Fruit fly (Drosophila melanogaster) whole organism, prepupa: Measurements from ENCODE around the gene CG34456.

Experiments used
- Blimp-1 ChIP-seq: fragments of 200-800 bp; sonication (Bioruptor generic); optimal IDR thresholded peaks from 3 replicates; lab custom pipeline; 2017; ENCODE audit warnings: missing biosample characterization, missing genetic modification characterization, mild to moderate bottlenecking, moderate library complexity, missing genetic modification reagents
- CG10669 ChIP-seq: fragments of 200-800 bp; sonication (Bioruptor generic); optimal IDR thresholded peaks from 3 replicates; lab custom pipeline; 2018; ENCODE audit warnings: missing biosample characterization, mild to moderate bottlenecking, missing genetic modification characterization, moderate library complexity
- CG11902 ChIP-seq: fragments of 200-800 bp; sonication (Bioruptor generic); optimal IDR thresholded peaks from 3 replicates; lab custom pipeline; 2016; ENCODE audit warnings: missing biosample characterization, missing genetic modification characterization
- CG15336 ChIP-seq: fragments of 200-800 bp; sonication (Bioruptor generic); IDR thresholded peaks from 2 replicates; pipeline ENCODE4 v1.3.6; 2022; ENCODE audit warnings: missing biosample characterization, missing genetic modification characterization
- CG1621 ChIP-seq: fragments of 200-800 bp; sonication (Bioruptor generic); optimal IDR thresholded peaks from 3 replicates; lab custom pipeline; 2018; ENCODE audit warnings: missing biosample characterization, mild to moderate bottlenecking, missing genetic modification characterization
- CG16779 ChIP-seq: fragments of 200-800 bp; sonication (Bioruptor generic); optimal IDR thresholded peaks from 3 replicates; lab custom pipeline; 2017; ENCODE audit warnings: missing biosample characterization, mild to moderate bottlenecking, missing genetic modification characterization
- CG3919 ChIP-seq: fragments of 200-800 bp; sonication (Bioruptor generic); optimal IDR thresholded peaks from 3 replicates; lab custom pipeline; 2016; ENCODE audit warnings: missing biosample characterization, missing genetic modification characterization
- CG6163 ChIP-seq: fragments of 200-800 bp; sonication (Bioruptor generic); IDR thresholded peaks from 3 replicates; pipeline ENCODE4 v1.3.6; 2022; ENCODE audit warnings: missing biosample characterization, missing genetic modification characterization
- CG6276 ChIP-seq: fragments of 200-800 bp; sonication (Bioruptor generic); optimal IDR thresholded peaks from 2 replicates; lab custom pipeline; 2017; ENCODE audit warnings: missing biosample characterization, mild to moderate bottlenecking, missing genetic modification characterization
- CG6792 ChIP-seq: fragments of 200-800 bp; sonication (Bioruptor generic); optimal IDR thresholded peaks from 3 replicates; lab custom pipeline; 2016; ENCODE audit warnings: missing biosample characterization, missing genetic modification characterization
- CG6808 ChIP-seq: fragments of 200-800 bp; sonication (Bioruptor generic); optimal IDR thresholded peaks from 3 replicates; lab custom pipeline; 2017; ENCODE audit warnings: missing biosample characterization, missing genetic modification characterization, mild to moderate bottlenecking, moderate library complexity, missing genetic modification reagents
- CG6854 ChIP-seq: fragments of 200-800 bp; sonication (Bioruptor generic); optimal IDR thresholded peaks from 2 replicates; lab custom pipeline; 2017; ENCODE audit warnings: missing biosample characterization, mild to moderate bottlenecking, missing genetic modification characterization
- CG7368 ChIP-seq: fragments of 200-800 bp; sonication (Bioruptor generic); optimal IDR thresholded peaks from 3 replicates; lab custom pipeline; 2016; ENCODE audit warnings: missing biosample characterization, missing genetic modification characterization
- CG8119 ChIP-seq: fragments of 200-800 bp; sonication (Bioruptor generic); IDR thresholded peaks from 3 replicates; pipeline ENCODE4 v1.3.6; 2022; ENCODE audit warnings: missing biosample characterization, missing genetic modification characterization
- CG8319 ChIP-seq: fragments of 200-800 bp; sonication (Bioruptor generic); optimal IDR thresholded peaks from 3 replicates; lab custom pipeline; 2016; ENCODE audit warnings: missing biosample characterization, missing genetic modification characterization
- CG9139 ChIP-seq: fragments of 200-800 bp; sonication (Bioruptor generic); optimal IDR thresholded peaks from 3 replicates; lab custom pipeline; 2017; ENCODE audit warnings: missing biosample characterization, mild to moderate bottlenecking, missing genetic modification characterization
- Eip78C ChIP-seq: fragments of 200-800 bp; sonication (Bioruptor generic); peaks from one replicate; lab custom pipeline; 2016; ENCODE audit warnings: missing biosample characterization, missing genetic modification characterization
- Eip93F ChIP-seq: fragments of 200-800 bp; sonication (Bioruptor generic); optimal IDR thresholded peaks from 2 replicates; lab custom pipeline; 2016; ENCODE audit warnings: missing biosample characterization, mild to moderate bottlenecking, missing genetic modification characterization
- Ets21C ChIP-seq: fragments of 200-800 bp; sonication (Bioruptor generic); optimal IDR thresholded peaks from 3 replicates; lab custom pipeline; 2016; ENCODE audit warnings: missing biosample characterization, missing genetic modification characterization
- Ets96B ChIP-seq: fragments of 200-800 bp; optimal IDR thresholded peaks from 2 replicates; lab custom pipeline; 2019; ENCODE audit warnings: missing biosample characterization, mild to moderate bottlenecking, missing genetic modification characterization, moderate library complexity
- Gug ChIP-seq: fragments of 200-800 bp; sonication (Bioruptor generic); IDR thresholded peaks from 2 replicates; pipeline ENCODE4 v1.3.6; 2022; ENCODE audit warnings: missing biosample characterization, missing genetic modification characterization
- Hr38 ChIP-seq: sonication (Bioruptor generic); optimal IDR thresholded peaks from 2 replicates; lab custom pipeline; 2016; ENCODE audit warnings: missing biosample characterization, missing genetic modification characterization
- Hr39 ChIP-seq: fragments of 200-800 bp; sonication (Bioruptor generic); optimal IDR thresholded peaks from 2 replicates; lab custom pipeline; 2016; ENCODE audit warnings: missing biosample characterization, missing genetic modification characterization
- Lpt ChIP-seq: fragments of 200-800 bp; sonication (Bioruptor generic); optimal IDR thresholded peaks from 3 replicates; lab custom pipeline; 2016; ENCODE audit warnings: missing biosample characterization, missing genetic modification characterization
- Met ChIP-seq: fragments of 200-800 bp; sonication (Bioruptor generic); optimal IDR thresholded peaks from 3 replicates; lab custom pipeline; 2016; ENCODE audit warnings: missing biosample characterization, missing genetic modification characterization
- OdsH ChIP-seq: fragments of 200-800 bp; sonication (Bioruptor generic); optimal IDR thresholded peaks from 3 replicates; lab custom pipeline; 2016; ENCODE audit warnings: missing biosample characterization, missing genetic modification characterization
- Smox ChIP-seq: fragments of 200-800 bp; sonication (Bioruptor generic); optimal IDR thresholded peaks from 3 replicates; lab custom pipeline; 2016; ENCODE audit warnings: missing biosample characterization, missing genetic modification characterization
- Sox102F ChIP-seq: fragments of 200-800 bp; sonication (Bioruptor generic); optimal IDR thresholded peaks from 2 replicates; lab custom pipeline; 2016; ENCODE audit warnings: missing biosample characterization, mild to moderate bottlenecking, missing genetic modification characterization
- Sox14 ChIP-seq: fragments of 200-800 bp; sonication (Bioruptor generic); optimal IDR thresholded peaks from 3 replicates; lab custom pipeline; 2016; ENCODE audit warnings: missing biosample characterization, missing genetic modification characterization
- Sox15 ChIP-seq: fragments of 200-800 bp; sonication (Bioruptor generic); optimal IDR thresholded peaks from 3 replicates; lab custom pipeline; 2016; ENCODE audit warnings: missing biosample characterization, missing genetic modification characterization
- acj6 ChIP-seq: fragments of 200-800 bp; sonication (Bioruptor generic); optimal IDR thresholded peaks from 3 replicates; lab custom pipeline; 2016; ENCODE audit warnings: missing biosample characterization, missing genetic modification characterization
- cyc ChIP-seq: fragments of 200-800 bp; sonication (Bioruptor generic); optimal IDR thresholded peaks from 3 replicates; lab custom pipeline; 2016; ENCODE audit warnings: missing biosample characterization, missing genetic modification characterization
- dac ChIP-seq: fragments of 200-800 bp; sonication (Bioruptor generic); optimal IDR thresholded peaks from 2 replicates; lab custom pipeline; 2017; ENCODE audit warnings: missing biosample characterization, mild to moderate bottlenecking, missing genetic modification characterization
- dsx ChIP-seq: fragments of 200-800 bp; optimal IDR thresholded peaks from 3 replicates; lab custom pipeline; 2019; ENCODE audit warnings: missing biosample characterization, mild to moderate bottlenecking, missing genetic modification characterization, moderate library complexity; ENCODE audit not compliant: poor library complexity, severe bottlenecking
- eg ChIP-seq: fragments of 200-800 bp; sonication (Bioruptor generic); IDR thresholded peaks from 3 replicates; pipeline ENCODE4 v1.3.6; 2022; ENCODE audit warnings: missing biosample characterization, missing genetic modification characterization
- esn ChIP-seq: fragments of 200-800 bp; sonication (Bioruptor generic); optimal IDR thresholded peaks from 2 replicates; lab custom pipeline; 2016; ENCODE audit warnings: missing biosample characterization, mild to moderate bottlenecking, missing genetic modification characterization, moderate library complexity
- fd59A ChIP-seq: fragments of 200-800 bp; sonication (Bioruptor generic); optimal IDR thresholded peaks from 2 replicates; lab custom pipeline; 2017; ENCODE audit warnings: missing biosample characterization, mild to moderate bottlenecking, missing genetic modification characterization, missing genetic modification reagents
- fd85E ChIP-seq: fragments of 200-800 bp; sonication (Bioruptor generic); optimal IDR thresholded peaks from 3 replicates; lab custom pipeline; 2016; ENCODE audit warnings: missing biosample characterization, missing genetic modification characterization
- fkh ChIP-seq: fragments of 200-800 bp; sonication (Bioruptor generic); optimal IDR thresholded peaks from 3 replicates; lab custom pipeline; 2017; ENCODE audit warnings: missing biosample characterization, mild to moderate bottlenecking, missing genetic modification characterization, moderate library complexity
- net ChIP-seq: fragments of 200-800 bp; sonication (Bioruptor generic); optimal IDR thresholded peaks from 3 replicates; lab custom pipeline; 2016; ENCODE audit warnings: missing biosample characterization, missing genetic modification characterization
- pdm3 ChIP-seq: fragments of 200-800 bp; sonication (Bioruptor generic); optimal IDR thresholded peaks from 3 replicates; lab custom pipeline; 2016; ENCODE audit warnings: missing biosample characterization, missing genetic modification characterization
- ss ChIP-seq, 2 experiments: fragments of 200-800 bp; sonication (Bioruptor generic); optimal IDR thresholded peaks; 2 replicates in 1 of 2; 3 replicates in 1 of 2; lab custom pipeline; 2017 to 2018; ENCODE audit warnings: mild to moderate bottlenecking in 2 of 2, missing biosample characterization in 2 of 2, missing genetic modification characterization in 2 of 2, moderate library complexity in 1 of 2
- svp ChIP-seq: fragments of 200-800 bp; sonication (Bioruptor generic); peaks from one replicate; lab custom pipeline; 2016; ENCODE audit warnings: missing biosample characterization, missing genetic modification characterization
- topi ChIP-seq: fragments of 200-800 bp; sonication (Bioruptor generic); optimal IDR thresholded peaks from 3 replicates; lab custom pipeline; 2016; ENCODE audit warnings: missing biosample characterization, missing genetic modification characterization
- vri ChIP-seq: fragments of 200-800 bp; sonication (Bioruptor generic); optimal IDR thresholded peaks from 3 replicates; lab custom pipeline; 2016; ENCODE audit warnings: missing biosample characterization, mild to moderate bottlenecking, missing genetic modification characterization

The CG34456 gene

DNA sequence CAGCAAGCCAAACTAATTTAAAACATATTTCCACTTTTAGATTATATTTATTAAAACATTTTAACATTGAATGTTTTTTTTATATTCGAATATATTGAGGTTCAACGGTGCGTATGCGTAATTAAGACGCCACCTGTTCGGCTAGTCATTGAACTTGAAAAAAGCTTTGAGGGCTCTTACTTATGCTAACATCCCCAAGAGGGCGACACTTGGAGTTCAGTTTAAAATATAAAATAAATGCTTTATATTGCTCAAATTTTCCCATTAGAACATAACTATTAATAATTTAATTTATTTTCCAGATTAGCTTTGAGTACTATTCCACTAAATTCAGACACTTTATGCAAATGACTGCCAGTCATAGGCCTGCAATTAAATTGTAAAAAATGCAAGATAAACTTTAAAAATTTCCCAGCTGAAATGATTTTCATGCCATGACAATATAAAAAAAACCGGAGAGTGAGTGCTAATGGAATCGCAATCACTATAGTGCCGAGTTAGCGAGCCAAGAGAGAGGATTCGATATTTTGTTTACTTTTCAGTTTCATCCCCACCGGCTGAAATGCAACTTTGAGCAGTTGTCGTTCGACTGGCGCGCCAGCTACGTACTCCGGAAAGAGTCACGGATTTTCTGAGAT lies 28.0 kb upstream of the CG34456 start, which contains the start of gene PGRP-LA (continued):
- TF ChIP-seq pdm3 (GFP tag; lab: Kevin White, UChicago) (peak; percentile 44), OdsH (peak; percentile 37), CG8119 (GFP tag; lab: Robert Waterston, UW) (no peak), Met (GFP tag; lab: Kevin White, UChicago) (peak; percentile 45), Lpt (no peak), dac (GFP tag; lab: Kevin White, UChicago) (no peak), fd85E (no peak), fd59A (GFP tag; lab: Kevin White, UChicago) (no peak), Hr39 (peak; percentile 5), Ets21C (GFP tag; lab: Kevin White, UChicago) (no peak), esn (GFP tag; lab: Kevin White, UChicago) (no peak), CG10669 (GFP tag; lab: Kevin White, UChicago) (no peak)

DNA sequence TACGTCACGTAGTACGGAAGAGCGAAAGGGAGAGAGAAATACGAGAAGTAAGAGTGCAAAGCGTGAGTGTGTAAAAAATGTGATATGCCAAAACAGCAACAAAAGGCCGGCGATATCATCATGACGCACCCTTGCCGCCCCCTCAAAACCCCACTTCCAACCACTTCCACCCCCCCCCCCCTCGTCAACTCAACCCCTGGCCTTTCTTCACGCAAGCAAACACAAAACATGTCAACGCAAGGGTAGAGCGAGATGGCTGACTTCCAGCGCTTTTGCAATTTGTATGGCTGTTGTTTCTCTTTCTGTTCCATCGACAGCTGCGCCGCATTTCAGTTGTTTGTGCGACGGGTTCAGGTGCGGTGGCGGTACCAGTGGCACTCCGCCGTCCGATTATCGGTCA lies 26.2 kb upstream of the CG34456 start:
- TF ChIP-seq Sox14 (peak; percentile 34), CG1621 (tag; lab: Kevin White, UChicago) (peak; percentile 20), CG6792 (peak; percentile 5), Eip93F (GFP tag; lab: Kevin White, UChicago) (no peak), fd85E (no peak), vri (GFP tag; lab: Kevin White, UChicago) (peak; percentile 21), CG8119 (GFP tag; lab: Robert Waterston, UW) (peak; percentile 38; the same call in 1 of the 3 replicates), OdsH (no peak), cyc (GFP tag; lab: Kevin White, UChicago) (no peak), CG6163 (GFP tag; lab: Robert Waterston, UW) (peak; percentile 79; the same call in 2 of the 3 replicates), topi (no peak), eg (GFP tag; lab: Robert Waterston, UW) (peak; percentile 42; the same call in 1 of the 3 replicates), Smox (GFP tag; lab: Kevin White, UChicago) (no peak), CG6854 (GFP tag; lab: Kevin White, UChicago) (peak; percentile 59), acj6 (GFP tag; lab: Kevin White, UChicago) (no peak), CG6276 (GFP tag; lab: Kevin White, UChicago) (peak; percentile 28), fkh (GFP tag; lab: Kevin White, UChicago) (peak; percentile 62), CG6808 (GFP tag; lab: Kevin White, UChicago) (peak; percentile 29), Blimp-1 (GFP tag; lab: Kevin White, UChicago) (peak; percentile 30), fd59A (GFP tag; lab: Kevin White, UChicago) (no peak), Lpt (peak; percentile 64), ss (GFP tag; optimal IDR thresholded peaks at IDR 0.05; lab: Kevin White, UChicago) (peak; percentile 8 to 60), CG9139 (GFP tag; lab: Kevin White, UChicago) (peak; percentile 42), CG7368 (peak; percentile 32), Gug (peak; percentile 50; the same call in 1 of the 2 replicates), Hr38 (GFP tag; lab: Kevin White, UChicago) (no peak), CG16779 (tag; lab: Kevin White, UChicago) (peak; percentile 68), svp (GFP tag; lab: Kevin White, UChicago) (peak; percentile 80), CG3919 (peak; percentile 32)
- TF ChIP-seq, all 60 proteins: peak for 20

dm6 chr3L:9337942-9338468 lies 23.9 kb upstream of the CG34456 start:
- TF ChIP-seq CG6854 (GFP tag; lab: Kevin White, UChicago) (no peak), Sox15 (no peak), CG11902 (GFP tag; lab: Kevin White, UChicago) (no peak), esn (GFP tag; lab: Kevin White, UChicago) (no peak), Sox14 (peak; percentile 48), CG8319 (GFP tag; lab: Kevin White, UChicago) (no peak), CG15336 (GFP tag; lab: Robert Waterston, UW) (0 out of 2 replicates have a peak, but pooled peaks have one; percentile 20), acj6 (GFP tag; lab: Kevin White, UChicago) (no peak), Lpt (peak; percentile 26), svp (GFP tag; lab: Kevin White, UChicago) (peak; percentile 72), Sox102F (GFP tag; lab: Kevin White, UChicago) (peak; percentile 5), dsx (GFP tag; lab: Kevin White, UChicago) (peak; percentile 6), fkh (GFP tag; lab: Kevin White, UChicago) (peak; percentile 10), eg (GFP tag; lab: Robert Waterston, UW) (no peak), ss (GFP tag; optimal IDR thresholded peaks at IDR 0.05; lab: Kevin White, UChicago) (peak in 1 of 2 experiments; percentile 42), net (GFP tag; lab: Kevin White, UChicago) (no peak), Ets96B (tag; lab: Kevin White, UChicago) (no peak), dac (GFP tag; lab: Kevin White, UChicago) (no peak), CG9139 (GFP tag; lab: Kevin White, UChicago) (peak; percentile 38), cyc (GFP tag; lab: Kevin White, UChicago) (no peak), Hr39 (no peak), Eip78C (GFP tag; lab: Kevin White, UChicago) (no peak), CG6163 (GFP tag; lab: Robert Waterston, UW) (0 out of 3 replicates have a peak, but pooled peaks have one; percentile 37), CG16779 (tag; lab: Kevin White, UChicago) (peak; percentile 16)
